Worm (Caenorhabditis elegans): ENCODE measurements around the gene F45D3.3.

DNA sequence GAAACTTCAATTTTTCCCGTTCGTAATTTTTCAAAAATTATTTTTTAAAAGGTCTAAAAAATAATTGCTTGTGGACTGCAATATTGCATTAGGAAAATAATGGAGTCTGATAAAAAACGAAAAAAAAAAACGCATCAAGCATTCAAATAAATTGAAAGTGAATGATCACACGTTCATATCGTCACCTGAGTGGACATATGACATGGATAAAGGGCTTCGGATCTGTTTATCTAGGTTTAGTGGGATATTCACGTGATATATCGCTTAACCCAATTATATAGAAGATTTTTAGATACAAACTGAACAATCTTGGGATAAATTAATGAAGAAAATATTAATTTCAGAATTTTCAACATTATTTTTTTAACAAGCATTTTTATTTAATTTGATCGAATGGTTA, 570 bp upstream of the F45D3.3 start:
- TF ChIP-seq unc-62 (GFP tag; optimal IDR thresholded peaks at IDR 0.05) (no peak), aha-1 (tag; optimal IDR thresholded peaks at IDR 0.05) (no peak), sptf-1 (tag; optimal IDR thresholded peaks at IDR 0.05) (no peak), mdl-1 (tag; optimal IDR thresholded peaks at IDR 0.05) (no peak), efl-3 (GFP tag; optimal IDR thresholded peaks at IDR 0.05) (no peak), nhr-11 (tag; optimal IDR thresholded peaks at IDR 0.05) (no peak), unc-86 (tag; optimal IDR thresholded peaks at IDR 0.05) (no peak)

Measured in whole organism, L1 larva.